In genomic region chrII:1103484-1104100, ce11 we compare ENCODE assay signal across 1 worm cellular context.
TF ChIP-seq lines count a peak whose summit lies in the region.

No protein-coding gene starts in this region.

TF ChIP-seq in whole organism, L4 larva, 104 proteins besides CTCF, POLR2A, EP300 and RAD21 (continued from another document):
- TF ChIP-seq Y48G9A.11 (GFP tag; IDR thresholded peaks at IDR 0.05; lab: Robert Waterston, UW), result no peak
- no peak for TF ChIP-seq lin-15B (tag; optimal IDR thresholded peaks at IDR 0.05; lab: Kevin White, UChicago)
- peak; percentile 97 for TF ChIP-seq tra-1 (GFP tag; IDR thresholded peaks at IDR 0.05; lab: Robert Waterston, UW)
- TF ChIP-seq R02D3.7 (tag; optimal IDR thresholded peaks at IDR 0.05; lab: Kevin White, UChicago), result no peak
- TF ChIP-seq jun-1 (tag; optimal IDR thresholded peaks at IDR 0.05; lab: Kevin White, UChicago), result peak; percentile 50
- no peak for TF ChIP-seq hlh-30 (tag; optimal IDR thresholded peaks at IDR 0.05; lab: Kevin White, UChicago; ENCODE audit: insufficient read depth)
- peak; percentile 94 for TF ChIP-seq dve-1 (tag; optimal IDR thresholded peaks at IDR 0.05; lab: Kevin White, UChicago; ENCODE audit: insufficient read depth)
- peak; percentile 74 for TF ChIP-seq pha-4 (GFP tag; IDR thresholded peaks at IDR 0.05; lab: Robert Waterston, UW)
- no peak for TF ChIP-seq pha-4 (tag; optimal IDR thresholded peaks at IDR 0.05; lab: Kevin White, UChicago)
- no peak for TF ChIP-seq daf-19 (GFP tag; conservative IDR thresholded peaks at IDR 0.05; lab: Robert Waterston, UW)
- peak in 1 of 2 experiments; percentile 37 for TF ChIP-seq mdl-1 (tag; optimal IDR thresholded peaks at IDR 0.05; lab: Kevin White, UChicago)
- TF ChIP-seq ama-1 (optimal IDR thresholded peaks at IDR 0.05; lab: Kevin White, UChicago), result no peak
- TF ChIP-seq mdt-29 (GFP tag; IDR thresholded peaks at IDR 0.05; lab: Robert Waterston, UW), result no peak
- TF ChIP-seq nhr-28 (tag; optimal IDR thresholded peaks at IDR 0.05; lab: Kevin White, UChicago), result peak; percentile 99
- no peak for TF ChIP-seq zag-1 (tag; optimal IDR thresholded peaks at IDR 0.05; lab: Kevin White, UChicago)
- TF ChIP-seq dmd-9 (GFP tag; IDR thresholded peaks at IDR 0.05; lab: Robert Waterston, UW), result no peak
- TF ChIP-seq dpl-1 (GFP tag; optimal IDR thresholded peaks at IDR 0.05; lab: Kevin White, UChicago), result no peak
- no peak for TF ChIP-seq lin-13 (GFP tag; optimal IDR thresholded peaks at IDR 0.05; lab: Kevin White, UChicago)
- no peak for TF ChIP-seq fkh-10 (GFP tag; optimal IDR thresholded peaks at IDR 0.05; lab: Kevin White, UChicago)
- TF ChIP-seq snpc-1.2 (GFP tag; IDR thresholded peaks at IDR 0.05; lab: Robert Waterston, UW), result no peak
- TF ChIP-seq spr-1 (tag; optimal IDR thresholded peaks at IDR 0.05; lab: Kevin White, UChicago), result no peak
- TF ChIP-seq saeg-2 (GFP tag; IDR thresholded peaks at IDR 0.05; lab: Robert Waterston, UW), result 0 out of 2 replicates have a peak, but pooled peaks have one; percentile 30
- TF ChIP-seq sdz-12 (GFP tag; optimal IDR thresholded peaks at IDR 0.05; lab: Kevin White, UChicago), result no peak
- no peak for TF ChIP-seq unc-39 (tag; optimal IDR thresholded peaks at IDR 0.05; lab: Kevin White, UChicago)
- TF ChIP-seq nhr-25 (tag; optimal IDR thresholded peaks at IDR 0.05; lab: Kevin White, UChicago; ENCODE audit: borderline replicate concordance, insufficient read depth), result no peak
- no peak for TF ChIP-seq arid-1 (GFP tag; conservative IDR thresholded peaks at IDR 0.05; lab: Robert Waterston, UW)
- TF ChIP-seq nhr-111 (GFP tag; optimal IDR thresholded peaks at IDR 0.05; lab: Kevin White, UChicago), result no peak
- no peak for TF ChIP-seq ZK337.2 (GFP tag; IDR thresholded peaks at IDR 0.05; lab: Robert Waterston, UW)
- TF ChIP-seq hlh-11 (tag; optimal IDR thresholded peaks at IDR 0.05; lab: Kevin White, UChicago), result peak; percentile 93
- no peak for TF ChIP-seq D1046.2 (GFP tag; IDR thresholded peaks at IDR 0.05; lab: Robert Waterston, UW)
- TF ChIP-seq php-3 (GFP tag; IDR thresholded peaks at IDR 0.05; lab: Robert Waterston, UW), result peak; percentile 97
- no peak for TF ChIP-seq Y105C5A.15 (GFP tag; IDR thresholded peaks at IDR 0.05; lab: Robert Waterston, UW)
- TF ChIP-seq mxl-2 (GFP tag; conservative IDR thresholded peaks at IDR 0.05; lab: Robert Waterston, UW), result no peak
